Fruit fly (Drosophila melanogaster): ENCODE measurements around the gene CG10877.

Gene CG10877

dm6 chr3R:20551487-20552079, 12.3 kb downstream of the CG10877 start:
- TF ChIP-seq Dbx (GFP tag; IDR thresholded peaks at IDR 0.05) = no peak
- TF ChIP-seq zen (tag; optimal IDR thresholded peaks at IDR 0.05) = no peak
- peak; percentile 21; the same call in 1 of the 3 replicates for TF ChIP-seq CG34422 (GFP tag; IDR thresholded peaks at IDR 0.05)
- TF ChIP-seq CG30431 (GFP tag; optimal IDR thresholded peaks at IDR 0.05) = no peak
- TF ChIP-seq CG5180 (GFP tag; optimal IDR thresholded peaks at IDR 0.05) = peak; percentile 22
- TF ChIP-seq CG4328 (GFP tag; optimal IDR thresholded peaks at IDR 0.05) = peak; percentile 8
- peak; percentile 18 for TF ChIP-seq nerfin-1 (tag; optimal IDR thresholded peaks at IDR 0.05)
- 0 out of 2 replicates have a peak, but pooled peaks have one; percentile 15 for TF ChIP-seq tna (GFP tag; IDR thresholded peaks at IDR 0.05; ENCODE audit: partially characterized antibody)
- TF ChIP-seq CG7928 (GFP tag; optimal IDR thresholded peaks at IDR 0.05) = peak; percentile 80
- TF ChIP-seq CG18599 (GFP tag; optimal IDR thresholded peaks at IDR 0.05) = peak; percentile 10
- TF ChIP-seq CG7839 (tag; optimal IDR thresholded peaks at IDR 0.05) = no peak
- TF ChIP-seq tll (GFP tag; optimal IDR thresholded peaks at IDR 0.05) = peak in 1 of 2 experiments; percentile 74
- peak; percentile 48 for TF ChIP-seq onecut (GFP tag; IDR thresholded peaks at IDR 0.05)
- peak; percentile 8 for TF ChIP-seq ftz-f1 (GFP tag; optimal IDR thresholded peaks at IDR 0.05)
- TF ChIP-seq Bdp1 (GFP tag; optimal IDR thresholded peaks at IDR 0.05) = no peak
- 0 out of 2 replicates have a peak, but pooled peaks have one; percentile 42 for TF ChIP-seq CG32767 (GFP tag; IDR thresholded peaks at IDR 0.05)
- TF ChIP-seq seq (GFP tag; IDR thresholded peaks at IDR 0.05) = peak; percentile 40; the same call in 1 of the 2 replicates
- peak; percentile 6; the same call in 1 of the 2 replicates for TF ChIP-seq Bgb (GFP tag; IDR thresholded peaks at IDR 0.05; ENCODE audit: partially characterized antibody)
- no peak for TF ChIP-seq klu (GFP tag; IDR thresholded peaks at IDR 0.05)
- peak; percentile 14 for TF ChIP-seq CG1603 (tag; optimal IDR thresholded peaks at IDR 0.05)
- TF ChIP-seq eyg (GFP tag; optimal IDR thresholded peaks at IDR 0.05) = peak; percentile 10
- TF ChIP-seq CG17385 (GFP tag; optimal IDR thresholded peaks at IDR 0.05) = peak; percentile 24
- peak; percentile 35 for TF ChIP-seq pita (GFP tag; optimal IDR thresholded peaks at IDR 0.05)
- TF ChIP-seq abd-A (tag; optimal IDR thresholded peaks at IDR 0.05) = peak; percentile 16
- no peak for TF ChIP-seq Sox102F (GFP tag; optimal IDR thresholded peaks at IDR 0.05)
- peak; percentile 90 for TF ChIP-seq CG2116 (GFP tag; optimal IDR thresholded peaks at IDR 0.05)
- peak; percentile 21 for TF ChIP-seq CG15514 (GFP tag; optimal IDR thresholded peaks at IDR 0.05)
- peak; percentile 7 for TF ChIP-seq Fer1 (GFP tag; optimal IDR thresholded peaks at IDR 0.05)
- peak; percentile 69 for TF ChIP-seq Ets65A (GFP tag)
- TF ChIP-seq wek (GFP tag; optimal IDR thresholded peaks at IDR 0.05) = peak; percentile 24
- no peak for TF ChIP-seq Kr (GFP tag; optimal IDR thresholded peaks at IDR 0.05)
- TF ChIP-seq CG15073 (GFP tag; optimal IDR thresholded peaks at IDR 0.05) = no peak
- TF ChIP-seq Drgx (GFP tag; IDR thresholded peaks at IDR 0.05) = 0 out of 2 replicates have a peak, but pooled peaks have one; percentile 7
- peak; percentile 38 for TF ChIP-seq Vsx1 (GFP tag; optimal IDR thresholded peaks at IDR 0.05)
- TF ChIP-seq CG3281 (GFP tag; optimal IDR thresholded peaks at IDR 0.05) = peak; percentile 0
- peak; percentile 45 for TF ChIP-seq Med (GFP tag)
- TF ChIP-seq mirr (GFP tag; optimal IDR thresholded peaks at IDR 0.05) = peak; percentile 42
- TF ChIP-seq Rx (GFP tag; IDR thresholded peaks at IDR 0.05) = no peak
- TF ChIP-seq scrt (GFP tag; optimal IDR thresholded peaks at IDR 0.05) = peak; percentile 97
- peak; percentile 24 for TF ChIP-seq MESR4 (GFP tag; optimal IDR thresholded peaks at IDR 0.05)
- TF ChIP-seq CG15479 (GFP tag; optimal IDR thresholded peaks at IDR 0.05) = peak; percentile 3
